Worm (Caenorhabditis elegans) whole organism, L3 larva: Measurements from ENCODE around the gene sdz-23.

Experiments
- ZK546.5 ChIP-seq: sonication (generic microtip); optimal IDR thresholded peaks from 2 replicates; lab custom pipeline; 2017; ENCODE audit warnings: missing biosample characterization, missing genetic modification characterization
- aly-2 ChIP-seq: fragments of 150-350 bp; optimal IDR thresholded peaks from 2 replicates; lab custom pipeline; 2014; ENCODE audit warnings: missing biosample characterization, missing genetic modification characterization
- ama-1 ChIP-seq: fragments of 150-350 bp; optimal IDR thresholded peaks from 2 replicates; lab custom pipeline; 2018
- ceh-16 ChIP-seq: sonication (generic microtip); optimal IDR thresholded peaks from 2 replicates; lab custom pipeline; 2017; ENCODE audit warnings: missing biosample characterization, missing genetic modification characterization
- ceh-28 ChIP-seq: fragments of 150-350 bp; optimal IDR thresholded peaks from 2 replicates; lab custom pipeline; 2014; ENCODE audit warnings: missing biosample characterization, missing genetic modification reagents, missing genetic modification characterization
- ceh-82 ChIP-seq: fragments of 150-350 bp; optimal IDR thresholded peaks from 2 replicates; lab custom pipeline; 2014; ENCODE audit warnings: missing biosample characterization, missing genetic modification characterization
- ceh-9 ChIP-seq: sonication (generic microtip); optimal IDR thresholded peaks from 2 replicates; lab custom pipeline; 2018; ENCODE audit warnings: missing biosample characterization, missing genetic modification characterization
- daf-12 ChIP-seq: fragments of 150-350 bp; optimal IDR thresholded peaks from 2 replicates; lab custom pipeline; 2014; ENCODE audit warnings: missing biosample characterization, missing genetic modification reagents, missing genetic modification characterization
- egl-27 ChIP-seq: sonication (generic microtip); optimal IDR thresholded peaks from 4 replicates; lab custom pipeline; 2017; ENCODE audit warnings: missing biosample characterization, missing genetic modification reagents, missing genetic modification characterization
- elt-1 ChIP-seq: fragments of 150-350 bp; optimal IDR thresholded peaks from 2 replicates; lab custom pipeline; 2014; ENCODE audit warnings: missing biosample characterization, missing genetic modification characterization
- elt-2 ChIP-seq: sonication (generic microtip); optimal IDR thresholded peaks from 2 replicates; lab custom pipeline; 2016; ENCODE audit warnings: missing genetic modification reagents, mild to moderate bottlenecking, missing genetic modification characterization, missing compliant biosample characterization
- eor-1 ChIP-seq, 2 experiments: fragments of 150-350 bp; optimal IDR thresholded peaks; 2 replicates each; lab custom pipeline; 2014 to 2018; ENCODE audit warnings: missing biosample characterization in 2 of 2, missing genetic modification characterization in 2 of 2
- fkh-10 ChIP-seq: sonication (generic microtip); optimal IDR thresholded peaks from 2 replicates; lab custom pipeline; 2017; ENCODE audit warnings: missing biosample characterization, missing genetic modification reagents, missing genetic modification characterization
- jun-1 ChIP-seq: fragments of 150-350 bp; optimal IDR thresholded peaks from 2 replicates; lab custom pipeline; 2014; ENCODE audit warnings: missing biosample characterization, missing genetic modification reagents, missing genetic modification characterization
- lin-15B ChIP-seq: fragments of 150-350 bp; optimal IDR thresholded peaks from 2 replicates; lab custom pipeline; 2014; ENCODE audit warnings: missing biosample characterization, missing genetic modification characterization
- lin-39 ChIP-seq: fragments of 150-350 bp; optimal IDR thresholded peaks from 2 replicates; lab custom pipeline; 2018; ENCODE audit warnings: missing biosample characterization, missing genetic modification reagents, missing genetic modification characterization
- lsy-12 ChIP-seq: sonication (generic microtip); optimal IDR thresholded peaks from 2 replicates; lab custom pipeline; 2016; ENCODE audit warnings: mild to moderate bottlenecking, missing genetic modification characterization, missing compliant biosample characterization
- nhr-12 ChIP-seq: fragments of 150-350 bp; optimal IDR thresholded peaks from 2 replicates; lab custom pipeline; 2014; ENCODE audit warnings: missing biosample characterization, missing genetic modification characterization
- nhr-23 ChIP-seq: fragments of 150-350 bp; optimal IDR thresholded peaks from 2 replicates; lab custom pipeline; 2014; ENCODE audit warnings: missing biosample characterization, missing genetic modification reagents, missing genetic modification characterization
- nhr-237 ChIP-seq: fragments of 150-350 bp; optimal IDR thresholded peaks from 2 replicates; lab custom pipeline; 2014; ENCODE audit warnings: missing biosample characterization, missing genetic modification characterization
- nhr-25 ChIP-seq: sonication (generic microtip); optimal IDR thresholded peaks from 2 replicates; lab custom pipeline; 2017; ENCODE audit warnings: missing biosample characterization, missing genetic modification characterization
- nhr-28 ChIP-seq: fragments of 150-350 bp; optimal IDR thresholded peaks from 2 replicates; lab custom pipeline; 2014; ENCODE audit warnings: missing biosample characterization, missing genetic modification characterization
- nhr-43 ChIP-seq: sonication (generic microtip); optimal IDR thresholded peaks from 2 replicates; lab custom pipeline; 2016; ENCODE audit warnings: mild to moderate bottlenecking, missing genetic modification characterization, missing compliant biosample characterization; ENCODE audit not compliant: poor library complexity, severe bottlenecking
- nhr-67 ChIP-seq: fragments of 150-350 bp; optimal IDR thresholded peaks from 2 replicates; lab custom pipeline; 2014; ENCODE audit warnings: missing biosample characterization, missing genetic modification characterization
- nhr-76 ChIP-seq: fragments of 150-350 bp; sonication (generic microtip); optimal IDR thresholded peaks from 5 replicates; lab custom pipeline; 2014; ENCODE audit warnings: missing biosample characterization, missing genetic modification characterization
- nhr-77 ChIP-seq: fragments of 150-350 bp; optimal IDR thresholded peaks from 2 replicates; lab custom pipeline; 2014; ENCODE audit warnings: missing biosample characterization, missing genetic modification characterization
- pqm-1 ChIP-seq: fragments of 150-350 bp; optimal IDR thresholded peaks from 2 replicates; lab custom pipeline; 2017; ENCODE audit warnings: missing biosample characterization, missing genetic modification characterization, inconsistent platforms
- sea-2 ChIP-seq: fragments of 150-350 bp; sonication (generic microtip); optimal IDR thresholded peaks from 4 replicates; lab custom pipeline; 2014; ENCODE audit warnings: missing biosample characterization, missing genetic modification reagents, missing genetic modification characterization
- snpc-4 ChIP-seq: fragments of 150-350 bp; optimal IDR thresholded peaks from 2 replicates; lab custom pipeline; 2014; ENCODE audit warnings: missing biosample characterization, missing genetic modification characterization
- unc-39 ChIP-seq: sonication (generic microtip); optimal IDR thresholded peaks from 4 replicates; lab custom pipeline; 2017; ENCODE audit warnings: missing biosample characterization, missing genetic modification characterization
- zag-1 ChIP-seq: fragments of 150-350 bp; optimal IDR thresholded peaks from 2 replicates; lab custom pipeline; 2014; ENCODE audit warnings: missing biosample characterization, missing genetic modification characterization
- ztf-11 ChIP-seq: fragments of 150-350 bp; optimal IDR thresholded peaks from 2 replicates; lab custom pipeline; 2014; ENCODE audit warnings: missing biosample characterization, missing genetic modification characterization
- ztf-4 ChIP-seq: fragments of 150-350 bp; optimal IDR thresholded peaks from 2 replicates; lab custom pipeline; 2014; ENCODE audit warnings: missing biosample characterization, missing genetic modification characterization

sdz-23 gene

ce11 chrV:8085141-8085540 is 14.3 kb upstream of the sdz-23 start, which contains the start of gene C09H5.7:
Gene C09H5.7 (minus strand): TSS chrV:8085241.
- TF ChIP-seq snpc-4 (tag; lab: Kevin White, UChicago) (no peak), ztf-11 (tag; lab: Kevin White, UChicago) (no peak)

- TF ChIP-seq ztf-4 (tag; lab: Kevin White, UChicago) (no peak), nhr-77 (no peak), snpc-4 (tag; lab: Kevin White, UChicago) (no peak), ceh-28 (tag; lab: Kevin White, UChicago) (no peak), nhr-67 (tag; lab: Kevin White, UChicago) (no peak), ceh-16 (tag; lab: Kevin White, UChicago) (no peak), zag-1 (no peak), fkh-10 (GFP tag; lab: Kevin White, UChicago) (no peak), ceh-9 (tag; lab: Kevin White, UChicago) (no peak)
Measured at ce11 chrV:8090595-8090994, 8.8 kb upstream of the sdz-23 start, which contains the start of gene str-130. Gene str-130 (minus strand): TSS chrV:8090695.

- TF ChIP-seq zag-1 (no peak), ZK546.5 (no peak), ceh-82 (no peak), nhr-25 (tag; lab: Kevin White, UChicago) (no peak), nhr-76 (tag; lab: Kevin White, UChicago) (no peak), elt-1 (tag; lab: Kevin White, UChicago) (no peak), ceh-9 (tag; lab: Kevin White, UChicago) (no peak), nhr-23 (no peak)
Measured at ce11 chrV:8092385-8092784, 7.0 kb upstream of the sdz-23 start, which contains the start of gene str-129. Gene str-129 (minus strand): TSS chrV:8092485.

- TF ChIP-seq nhr-76 (tag; lab: Kevin White, UChicago) (no peak), aly-2 (tag; lab: Kevin White, UChicago) (no peak), lin-39 (tag; lab: Kevin White, UChicago) (no peak), lin-15B (no peak), ceh-9 (tag; lab: Kevin White, UChicago) (no peak), jun-1 (tag; lab: Kevin White, UChicago) (no peak), sea-2 (no peak), ceh-16 (tag; lab: Kevin White, UChicago) (no peak), nhr-237 (tag; lab: Kevin White, UChicago) (no peak), nhr-23 (no peak), nhr-77 (no peak), zag-1 (no peak), pqm-1 (tag; lab: Kevin White, UChicago) (no peak), fkh-10 (GFP tag; lab: Kevin White, UChicago) (no peak), eor-1 (tag; optimal IDR thresholded peaks at IDR 0.05; lab: Kevin White, UChicago) (no peak)
- TF ChIP-seq, all 47 proteins: peak for 0
Measured at ce11 chrV:8095378-8095777, 4.0 kb upstream of the sdz-23 start, which contains the start of gene str-146. Gene str-146 (minus strand): TSS chrV:8095478.

DNA sequence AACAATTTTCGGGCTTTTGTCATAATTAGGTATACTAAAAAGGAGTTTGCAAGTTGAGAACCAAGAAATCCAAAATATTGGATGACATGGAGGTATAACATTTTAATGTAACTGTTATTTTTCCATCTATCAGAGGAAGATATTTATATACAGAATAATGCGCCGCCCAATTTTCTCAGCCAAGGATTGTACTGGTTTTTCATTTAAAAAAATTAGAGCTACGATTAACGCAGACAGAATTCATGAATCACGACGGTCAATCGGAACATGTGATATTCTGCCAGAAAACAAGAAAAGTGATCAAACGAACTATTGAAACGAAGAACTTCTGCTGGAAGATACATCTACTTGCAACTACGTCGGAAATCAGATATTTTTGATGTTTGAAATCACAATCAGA is 1.2 kb upstream of the sdz-23 start, which contains the start of gene str-145:
str-145 (minus strand) TSS at position 101 of the 400 bp plus-strand sequence.
- TF ChIP-seq ZK546.5: no peak
- TF ChIP-seq nhr-28 (tag; lab: Kevin White, UChicago): no peak
- TF ChIP-seq sea-2: no peak
- TF ChIP-seq elt-2 (tag; lab: Kevin White, UChicago): no peak
- no peak for TF ChIP-seq nhr-76 (tag; lab: Kevin White, UChicago)
- TF ChIP-seq ama-1 (lab: Kevin White, UChicago): no peak

ce11 chrV:8102960-8103359 is 3.6 kb downstream of the sdz-23 start, which contains the start of gene str-90:
Gene str-90 (plus strand): TSS chrV:8103260.
- no peak for TF ChIP-seq unc-39 (tag; lab: Kevin White, UChicago)
- TF ChIP-seq ZK546.5: no peak
- TF ChIP-seq elt-2 (tag; lab: Kevin White, UChicago): no peak
- no peak for TF ChIP-seq ama-1 (lab: Kevin White, UChicago)
- no peak for TF ChIP-seq nhr-12 (tag; lab: Kevin White, UChicago)
- TF ChIP-seq egl-27 (tag; lab: Kevin White, UChicago): no peak
- no peak for TF ChIP-seq nhr-43 (tag; lab: Kevin White, UChicago)
- no peak for TF ChIP-seq nhr-76 (tag; lab: Kevin White, UChicago)
- TF ChIP-seq lsy-12 (tag; lab: Kevin White, UChicago): no peak
- TF ChIP-seq daf-12 (tag; lab: Kevin White, UChicago): no peak
